Fruit fly (Drosophila melanogaster) S2 (cell line): Measurements from ENCODE around the gene LSm3.

Source experiments
- CG8478 ChIP-seq: fragments of >200 bp; optimal IDR thresholded peaks from 2 replicates; lab custom pipeline; 2018
- CTCF ChIP-seq, 2 experiments: fragments of >200 bp; optimal IDR thresholded peaks; 2 replicates each; lab custom pipeline; 2018

DNA sequence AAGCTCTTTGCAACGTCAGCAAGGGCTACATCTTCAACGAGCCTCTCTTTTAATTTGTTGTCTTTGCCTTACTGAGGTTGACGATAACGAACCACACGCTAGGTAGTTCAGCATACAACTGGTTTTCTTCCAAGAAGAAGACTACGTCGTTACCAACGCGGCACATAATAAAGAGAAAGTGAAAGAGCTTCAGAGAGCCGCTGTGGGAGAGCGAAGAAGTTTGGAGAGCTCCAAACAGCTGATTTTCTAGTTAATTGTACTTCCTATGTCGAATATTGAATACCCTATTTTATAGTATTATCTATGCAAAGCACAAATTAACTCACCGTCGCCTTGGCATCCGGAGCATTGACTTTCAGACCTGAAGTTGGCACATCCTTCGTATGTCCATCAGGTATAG is 40.7 kb upstream of the LSm3 start:
- TF ChIP-seq CG8478 (no peak), CTCF (optimal IDR thresholded peaks at IDR 0.05; lab: Kevin White, UChicago) (no peak)
